Worm (Caenorhabditis elegans) whole organism, young adult: ENCODE data around the gene C44B11.6.

Experiments
- B0019.2 ChIP-seq: fragments of 200-800 bp; sonication (Bioruptor generic); conservative IDR thresholded peaks from 2 replicates; pipeline ENCODE4 v1.3.6; 2022; ENCODE audit warnings: missing genetic modification reagents, missing genetic modification characterization, missing compliant biosample characterization
- B0035.1 ChIP-seq: sonication (generic microtip); optimal IDR thresholded peaks from 2 replicates; lab custom pipeline; 2016; ENCODE audit warnings: missing genetic modification characterization, mild to moderate bottlenecking, missing compliant biosample characterization, missing genotype, missing genetic modification reagents
- B0261.1 ChIP-seq: sonication (generic microtip); optimal IDR thresholded peaks from 2 replicates; lab custom pipeline; 2016; ENCODE audit warnings: mild to moderate bottlenecking, missing genetic modification characterization, moderate library complexity, missing compliant biosample characterization
- B0336.3 ChIP-seq: fragments of 200-800 bp; sonication (Bioruptor generic); IDR thresholded peaks from 2 replicates; pipeline ENCODE4 v1.3.6; 2022; ENCODE audit warnings: missing genetic modification characterization, missing compliant biosample characterization
- D2030.7 ChIP-seq: fragments of 200-800 bp; sonication (Bioruptor generic); IDR thresholded peaks from 2 replicates; pipeline ENCODE4 v1.3.6; 2022; ENCODE audit warnings: missing genetic modification reagents, missing genetic modification characterization, missing compliant biosample characterization
- F52B5.7 ChIP-seq: sonication (generic microtip); optimal IDR thresholded peaks from 2 replicates; lab custom pipeline; 2016; ENCODE audit warnings: mild to moderate bottlenecking, missing genetic modification characterization, missing compliant biosample characterization
- F57A8.1 ChIP-seq: fragments of 200-800 bp; sonication (Bioruptor generic); optimal IDR thresholded peaks from 2 replicates; lab custom pipeline; 2018; ENCODE audit warnings: mild to moderate bottlenecking, missing genetic modification characterization, moderate library complexity, missing compliant biosample characterization
- K11D2.4 ChIP-seq: fragments of 200-800 bp; sonication (Bioruptor generic); IDR thresholded peaks from 2 replicates; pipeline ENCODE4 v1.3.6; 2022; ENCODE audit warnings: missing genetic modification reagents, missing genetic modification characterization, missing compliant biosample characterization
- K12H6.12 ChIP-seq: fragments of 200-800 bp; sonication (Bioruptor generic); optimal IDR thresholded peaks from 2 replicates; lab custom pipeline; 2018; ENCODE audit warnings: mild to moderate bottlenecking, missing genetic modification characterization, missing compliant biosample characterization
- Y53G8AR.9 ChIP-seq: fragments of 200-800 bp; sonication (Bioruptor generic); conservative IDR thresholded peaks from 2 replicates; pipeline ENCODE4 v1.3.6; 2022; ENCODE audit warnings: missing genetic modification reagents, missing genetic modification characterization, missing compliant biosample characterization
- Y79H2A.3 ChIP-seq: fragments of 200-800 bp; sonication (Bioruptor generic); conservative IDR thresholded peaks from 2 replicates; pipeline ENCODE4 v1.3.6; 2022; ENCODE audit warnings: missing genetic modification reagents, missing genetic modification characterization, missing compliant biosample characterization
- Y95B8A.8 ChIP-seq: fragments of 200-800 bp; sonication (Bioruptor generic); IDR thresholded peaks from 2 replicates; pipeline ENCODE4 v1.3.6; 2022; ENCODE audit warnings: missing genetic modification reagents, missing genetic modification characterization, missing compliant biosample characterization
- athp-1 ChIP-seq: sonication (generic microtip); optimal IDR thresholded peaks from 2 replicates; lab custom pipeline; 2017; ENCODE audit warnings: mild to moderate bottlenecking, missing genetic modification characterization, missing compliant biosample characterization
- bed-2 ChIP-seq: fragments of 200-800 bp; sonication (Bioruptor generic); IDR thresholded peaks from 2 replicates; pipeline ENCODE4 v1.3.6; 2022; ENCODE audit warnings: missing genetic modification reagents, missing genetic modification characterization, missing compliant biosample characterization
- ceh-100 ChIP-seq: fragments of 200-800 bp; sonication (Bioruptor generic); IDR thresholded peaks from 2 replicates; pipeline ENCODE4 v1.3.6; 2022; ENCODE audit warnings: missing genetic modification reagents, missing genetic modification characterization, missing compliant biosample characterization
- ceh-27 ChIP-seq: fragments of 200-800 bp; sonication (Bioruptor generic); optimal IDR thresholded peaks from 2 replicates; lab custom pipeline; 2018; ENCODE audit warnings: mild to moderate bottlenecking, missing genetic modification characterization, moderate library complexity, missing compliant biosample characterization
- ceh-40 ChIP-seq: fragments of 200-800 bp; sonication (Bioruptor generic); IDR thresholded peaks from 2 replicates; pipeline ENCODE4 v1.3.6; 2022; ENCODE audit warnings: missing genetic modification characterization, missing compliant biosample characterization
- die-1 ChIP-seq: sonication (generic microtip); optimal IDR thresholded peaks from 2 replicates; lab custom pipeline; 2016; ENCODE audit warnings: missing genotype, mild to moderate bottlenecking, missing genetic modification characterization, missing compliant biosample characterization
- dpl-1 ChIP-seq: fragments of 150-350 bp; optimal IDR thresholded peaks from 2 replicates; lab custom pipeline; 2014; ENCODE audit warnings: missing biosample characterization, missing genetic modification reagents, missing genetic modification characterization
- egl-18 ChIP-seq: fragments of 200-800 bp; sonication (Bioruptor generic); IDR thresholded peaks from 2 replicates; pipeline ENCODE4 v1.3.6; 2022; ENCODE audit warnings: missing genetic modification reagents, missing genetic modification characterization, missing compliant biosample characterization
- egl-44 ChIP-seq: fragments of 200-800 bp; sonication (Bioruptor generic); IDR thresholded peaks from 2 replicates; pipeline ENCODE4 v1.3.6; 2022; ENCODE audit warnings: missing genetic modification reagents, missing genetic modification characterization, missing compliant biosample characterization
- ekl-4 ChIP-seq: fragments of 200-800 bp; sonication (Bioruptor generic); IDR thresholded peaks from 2 replicates; pipeline ENCODE4 v1.3.6; 2022; ENCODE audit warnings: missing genetic modification reagents, missing genetic modification characterization, missing compliant biosample characterization
- him-1 ChIP-seq: sonication (generic microtip); optimal IDR thresholded peaks from 2 replicates; lab custom pipeline; 2016; ENCODE audit warnings: missing genotype, missing genetic modification reagents, missing genetic modification characterization, missing compliant biosample characterization
- hrde-1 ChIP-seq: sonication (generic microtip); optimal IDR thresholded peaks from 2 replicates; lab custom pipeline; 2016; ENCODE audit warnings: missing genetic modification characterization, mild to moderate bottlenecking, missing compliant biosample characterization, moderate library complexity, missing genotype, missing genetic modification reagents, borderline replicate concordance
- madf-3 ChIP-seq: fragments of 200-800 bp; sonication (Bioruptor generic); IDR thresholded peaks from 2 replicates; pipeline ENCODE4 v1.3.6; 2022; ENCODE audit warnings: missing genetic modification reagents, missing genetic modification characterization, missing compliant biosample characterization
- madf-6 ChIP-seq: fragments of 200-800 bp; sonication (Bioruptor generic); IDR thresholded peaks from 2 replicates; pipeline ENCODE4 v1.3.6; 2022; ENCODE audit warnings: missing genetic modification reagents, missing genetic modification characterization, missing compliant biosample characterization
- mcd-1 ChIP-seq: fragments of 200-800 bp; sonication (Bioruptor generic); IDR thresholded peaks from 2 replicates; pipeline ENCODE4 v1.3.6; 2022; ENCODE audit warnings: missing genetic modification reagents, missing genetic modification characterization, missing compliant biosample characterization
- nhr-27 ChIP-seq: fragments of 200-800 bp; sonication (Bioruptor generic); optimal IDR thresholded peaks from 2 replicates; lab custom pipeline; 2018; ENCODE audit warnings: mild to moderate bottlenecking, missing genetic modification characterization, moderate library complexity, missing compliant biosample characterization
- pbrm-1 ChIP-seq: fragments of 200-800 bp; sonication (Bioruptor generic); IDR thresholded peaks from 2 replicates; pipeline ENCODE4 v1.3.6; 2022; ENCODE audit warnings: missing genetic modification reagents, missing genetic modification characterization, missing compliant biosample characterization
- repo-1 ChIP-seq: sonication (generic microtip); optimal IDR thresholded peaks from 2 replicates; lab custom pipeline; 2017; ENCODE audit warnings: mild to moderate bottlenecking, missing genetic modification characterization, missing compliant biosample characterization
- rpc-1 ChIP-seq, 2 experiments: fragments of 150-350 bp in 1 of 2; sonication (generic microtip) in 1 of 2; optimal IDR thresholded peaks; 2 replicates each; lab custom pipeline; 2014 to 2018; ENCODE audit warnings: missing biosample characterization in 1 of 2, missing genetic modification characterization in 1 of 2, missing genetic modification reagents in 1 of 2, missing genotype in 1 of 2
- sea-2 ChIP-seq: fragments of 200-800 bp; sonication (Bioruptor generic); IDR thresholded peaks from 2 replicates; pipeline ENCODE4 v1.3.6; 2022; ENCODE audit warnings: missing genetic modification characterization, missing compliant biosample characterization
- sptf-2 ChIP-seq: fragments of 200-800 bp; sonication (Bioruptor generic); optimal IDR thresholded peaks from 2 replicates; lab custom pipeline; 2018; ENCODE audit warnings: mild to moderate bottlenecking, missing genetic modification characterization, missing compliant biosample characterization
- tbp1 ChIP-seq: fragments of 200-800 bp; sonication (Bioruptor generic); optimal IDR thresholded peaks from 2 replicates; lab custom pipeline; 2018; ENCODE audit warnings: mild to moderate bottlenecking, missing genetic modification characterization, missing compliant biosample characterization
- tbx-9 ChIP-seq: sonication (generic microtip); optimal IDR thresholded peaks from 2 replicates; lab custom pipeline; 2016; ENCODE audit warnings: borderline replicate concordance, missing genetic modification characterization, inconsistent platforms, missing compliant biosample characterization
- tlf-1 ChIP-seq: fragments of 200-800 bp; sonication (Bioruptor generic); optimal IDR thresholded peaks from 2 replicates; lab custom pipeline; 2018; ENCODE audit warnings: mild to moderate bottlenecking, missing genetic modification characterization, missing compliant biosample characterization
- unc-130 ChIP-seq: sonication (generic microtip); optimal IDR thresholded peaks from 2 replicates; lab custom pipeline; 2016; ENCODE audit warnings: missing genetic modification reagents, missing genetic modification characterization, missing compliant biosample characterization
- zfh-2 ChIP-seq: fragments of 200-800 bp; sonication (Bioruptor generic); conservative IDR thresholded peaks from 2 replicates; pipeline ENCODE4 v1.3.6; 2022; ENCODE audit warnings: missing genetic modification reagents, missing genetic modification characterization, missing compliant biosample characterization
- ztf-18 ChIP-seq: sonication (generic microtip); optimal IDR thresholded peaks from 2 replicates; lab custom pipeline; 2016; ENCODE audit warnings: missing genotype, mild to moderate bottlenecking, missing genetic modification characterization, missing compliant biosample characterization
- ztf-3 ChIP-seq: fragments of 200-800 bp; sonication (Bioruptor generic); optimal IDR thresholded peaks from 2 replicates; lab custom pipeline; 2018; ENCODE audit warnings: mild to moderate bottlenecking, missing genetic modification characterization, missing compliant biosample characterization

C44B11.6 gene

ce11 chrIII:3152848-3153247, at the start of gene C44B11.6:
TSS of gene C44B11.6 (plus strand) at chrIII:3153148.
- TF ChIP-seq F57A8.1 (GFP tag; lab: Kevin White, UChicago) (no peak), egl-18 (GFP tag; lab: Robert Waterston, UW) (no peak), ceh-27 (GFP tag; lab: Kevin White, UChicago) (no peak), die-1 (tag; lab: Kevin White, UChicago) (no peak), madf-6 (GFP tag; lab: Robert Waterston, UW) (no peak), madf-3 (GFP tag; lab: Robert Waterston, UW) (no peak), ekl-4 (GFP tag; lab: Robert Waterston, UW) (no peak), him-1 (tag; lab: Kevin White, UChicago) (no peak), egl-44 (GFP tag; lab: Robert Waterston, UW) (no peak), Y95B8A.8 (GFP tag; lab: Robert Waterston, UW) (no peak), tbx-9 (no peak), pbrm-1 (GFP tag; lab: Robert Waterston, UW) (no peak), Y79H2A.3 (no peak), Y53G8AR.9 (GFP tag; lab: Robert Waterston, UW) (no peak), D2030.7 (GFP tag; lab: Robert Waterston, UW) (no peak), hrde-1 (tag; lab: Kevin White, UChicago) (no peak), unc-130 (GFP tag; lab: Kevin White, UChicago) (no peak)

ce11 chrIII:3103905-3104360, 49.0 kb upstream of the C44B11.6 start, which contains the start of gene Y53G8B.2:
TSS of gene Y53G8B.2 (minus strand) at chrIII:3103955.
- TF ChIP-seq sea-2 (GFP tag; lab: Robert Waterston, UW) (no peak), B0261.1 (tag; lab: Kevin White, UChicago) (peak; percentile 16), rpc-1 (optimal IDR thresholded peaks at IDR 0.05; lab: Kevin White, UChicago) (no peak), rpc-1 (tag; optimal IDR thresholded peaks at IDR 0.05; lab: Kevin White, UChicago) (peak; percentile 54), bed-2 (GFP tag; lab: Robert Waterston, UW) (no peak), F52B5.7 (no peak), B0035.1 (tag; lab: Kevin White, UChicago) (no peak), pbrm-1 (GFP tag; lab: Robert Waterston, UW) (0 out of 2 replicates have a peak, but pooled peaks have one; percentile 34), tbp1 (peak; percentile 62)

- no peak for TF ChIP-seq ztf-3 (GFP tag; lab: Kevin White, UChicago)
- no peak for TF ChIP-seq zfh-2 (GFP tag; lab: Robert Waterston, UW)
- TF ChIP-seq K12H6.12 (tag; lab: Kevin White, UChicago), result no peak
- TF ChIP-seq repo-1, result no peak
- TF ChIP-seq die-1 (tag; lab: Kevin White, UChicago), result no peak
- no peak for TF ChIP-seq dpl-1 (GFP tag; lab: Kevin White, UChicago)
- TF ChIP-seq B0035.1 (tag; lab: Kevin White, UChicago), result no peak
Observed at ce11 chrIII:3104536-3104935, 48.4 kb upstream of the C44B11.6 start.

ce11 chrIII:3105212-3105611, 47.7 kb upstream of the C44B11.6 start:
- TF ChIP-seq tbp1 (peak; percentile 75), B0261.1 (tag; lab: Kevin White, UChicago) (peak; percentile 36), ztf-18 (tag; lab: Kevin White, UChicago) (no peak), rpc-1 (optimal IDR thresholded peaks at IDR 0.05; lab: Kevin White, UChicago) (peak; percentile 22), rpc-1 (tag; optimal IDR thresholded peaks at IDR 0.05; lab: Kevin White, UChicago) (peak; percentile 60)

ce11 chrIII:3106301-3106700, 46.6 kb upstream of the C44B11.6 start:
- TF ChIP-seq egl-44 (GFP tag; lab: Robert Waterston, UW), result no peak
- no peak for TF ChIP-seq mcd-1 (GFP tag; lab: Robert Waterston, UW)
- TF ChIP-seq tlf-1, result no peak
- peak; percentile 47 for TF ChIP-seq B0261.1 (tag; lab: Kevin White, UChicago)
- TF ChIP-seq bed-2 (GFP tag; lab: Robert Waterston, UW), result no peak
- TF ChIP-seq B0019.2 (GFP tag; lab: Robert Waterston, UW), result no peak
- TF ChIP-seq nhr-27, result no peak
- no peak for TF ChIP-seq ceh-40
- no peak for TF ChIP-seq sptf-2 (GFP tag; lab: Kevin White, UChicago)
- no peak for TF ChIP-seq athp-1 (tag; lab: Kevin White, UChicago)
- TF ChIP-seq ceh-100, result no peak
- peak; percentile 78 for TF ChIP-seq tbp1
- TF ChIP-seq unc-130 (GFP tag; lab: Kevin White, UChicago), result no peak
- no peak for TF ChIP-seq B0336.3 (GFP tag; lab: Robert Waterston, UW)
- no peak for TF ChIP-seq him-1 (tag; lab: Kevin White, UChicago)
- TF ChIP-seq rpc-1 (optimal IDR thresholded peaks at IDR 0.05; lab: Kevin White, UChicago), result peak; percentile 28
- TF ChIP-seq rpc-1 (tag; optimal IDR thresholded peaks at IDR 0.05; lab: Kevin White, UChicago), result peak; percentile 63
- TF ChIP-seq K11D2.4 (GFP tag; lab: Robert Waterston, UW), result no peak
